Fruit fly (Drosophila melanogaster): ENCODE measurements around the gene OtopLa.

OtopLa gene

dm6 chrX:5689417-5690215 lies 41.3 kb upstream of the OtopLa start, which contains the start of the genes PGAP1 and cv (continued):
- TF ChIP-seq D19A (tag; optimal IDR thresholded peaks at IDR 0.05) (no peak), CG13624 (GFP tag; optimal IDR thresholded peaks at IDR 0.05) (no peak), CG42726 (GFP tag; IDR thresholded peaks at IDR 0.05; ENCODE audit: partially characterized antibody) (peak; percentile 8; the same call in 1 of the 2 replicates), CG5180 (GFP tag; optimal IDR thresholded peaks at IDR 0.05) (peak; percentile 60), amos (GFP tag; IDR thresholded peaks at IDR 0.05; ENCODE audit: partially characterized antibody) (peak; percentile 81), CG6854 (GFP tag; optimal IDR thresholded peaks at IDR 0.05) (no peak), scrt (GFP tag; optimal IDR thresholded peaks at IDR 0.05) (no peak), sna (GFP tag; IDR thresholded peaks at IDR 0.05; ENCODE audit: partially characterized antibody) (peak; percentile 58; the same call in 1 of the 2 replicates), CG6689 (GFP tag; IDR thresholded peaks at IDR 0.05) (no peak), Chrac-16 (GFP tag; optimal IDR thresholded peaks at IDR 0.05) (peak; percentile 22), PHDP (tag; optimal IDR thresholded peaks at IDR 0.05) (no peak), nerfin-2 (GFP tag; IDR thresholded peaks at IDR 0.05; ENCODE audit: partially characterized antibody) (peak; percentile 48; the same call in 1 of the 2 replicates), gem (tag; optimal IDR thresholded peaks at IDR 0.05) (no peak), CTCF (GFP tag; optimal IDR thresholded peaks at IDR 0.05) (no peak), HHEX (GFP tag; optimal IDR thresholded peaks at IDR 0.05) (no peak), CG9437 (GFP tag; optimal IDR thresholded peaks at IDR 0.05) (peak; percentile 43), CG12299 (tag; optimal IDR thresholded peaks at IDR 0.05) (no peak), al (GFP tag; IDR thresholded peaks at IDR 0.05) (0 out of 2 replicates have a peak, but pooled peaks have one; percentile 9), CG32772 (GFP tag; IDR thresholded peaks at IDR 0.05) (no peak), Awh (GFP tag; IDR thresholded peaks at IDR 0.05) (no peak), CG8944 (GFP tag; optimal IDR thresholded peaks at IDR 0.05) (peak; percentile 3), Doc3 (GFP tag; IDR thresholded peaks at IDR 0.05; ENCODE audit: partially characterized antibody) (peak; percentile 73), ac (GFP tag; optimal IDR thresholded peaks at IDR 0.05) (no peak), ap (GFP tag; IDR thresholded peaks at IDR 0.05) (no peak), otp (GFP tag; IDR thresholded peaks at IDR 0.05) (no peak), fd96Cb (tag; optimal IDR thresholded peaks at IDR 0.05) (no peak), CG8478 (optimal IDR thresholded peaks at IDR 0.05) (peak; percentile 76), ro (GFP tag; IDR thresholded peaks at IDR 0.05) (no peak), CG15011 (GFP tag; optimal IDR thresholded peaks at IDR 0.05) (no peak), CG14860 (GFP tag; IDR thresholded peaks at IDR 0.05; ENCODE audit: partially characterized antibody) (peak; percentile 70; the same call in 2 of the 3 replicates), tna (GFP tag; IDR thresholded peaks at IDR 0.05; ENCODE audit: partially characterized antibody) (peak; percentile 38), sqz (GFP tag; optimal IDR thresholded peaks at IDR 0.05) (no peak), lov (optimal IDR thresholded peaks at IDR 0.05) (no peak), lov (GFP tag; IDR thresholded peaks at IDR 0.05) (no peak), CG3163 (GFP tag; optimal IDR thresholded peaks at IDR 0.05) (no peak), CG10209 (GFP tag; optimal IDR thresholded peaks at IDR 0.05) (no peak), en (GFP tag; optimal IDR thresholded peaks at IDR 0.05) (no peak), fd3F (GFP tag; optimal IDR thresholded peaks at IDR 0.05) (no peak), HLH3B (GFP tag; IDR thresholded peaks at IDR 0.05) (no peak), CG14441 (GFP tag; IDR thresholded peaks at IDR 0.05) (no peak), tx (GFP tag; optimal IDR thresholded peaks at IDR 0.05) (no peak), CG9932 (GFP tag; IDR thresholded peaks at IDR 0.05) (peak; percentile 63), Gug (GFP tag; IDR thresholded peaks at IDR 0.05) (no peak), wor (GFP tag; IDR thresholded peaks at IDR 0.05) (no peak), CG6791 (GFP tag; IDR thresholded peaks at IDR 0.05; ENCODE audit: partially characterized antibody) (peak; percentile 84), CG10366 (GFP tag; IDR thresholded peaks at IDR 0.05) (no peak), CG11695 (GFP tag; IDR thresholded peaks at IDR 0.05) (no peak), maf-S (GFP tag; optimal IDR thresholded peaks at IDR 0.05) (no peak), CG2199 (GFP tag; IDR thresholded peaks at IDR 0.05) (no peak), CG17568 (GFP tag; optimal IDR thresholded peaks at IDR 0.05) (no peak)
